Worm (Caenorhabditis elegans): ENCODE measurements around the gene K11D12.13.
A peak's percentile ranks its signal among the peaks of the same experiment; 100 is the strongest.

K11D12.13 gene

DNA sequence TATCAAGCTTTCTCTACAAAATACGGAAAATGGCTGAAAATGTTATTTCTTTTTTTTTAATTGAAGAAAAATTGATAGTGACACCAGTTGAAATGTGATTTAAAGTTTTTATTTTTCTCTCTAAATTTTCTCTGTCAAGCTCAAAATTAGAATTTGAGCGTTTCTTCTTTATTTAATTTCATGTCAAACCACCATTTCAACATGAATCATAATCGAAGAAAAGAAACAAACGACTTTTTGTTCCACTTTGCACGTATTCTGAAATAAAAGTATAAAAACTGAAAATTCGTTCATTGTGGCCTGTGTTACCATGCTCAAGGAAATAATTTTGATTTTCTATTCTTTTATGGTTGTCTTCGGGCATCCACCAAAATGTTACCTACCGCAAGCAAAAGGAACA, at the start of gene K11D12.13:
TSS of gene K11D12.13 (plus strand) at position 301 of the 400 bp plus-strand sequence.
- TF ChIP-seq hif-1 (tag; optimal IDR thresholded peaks at IDR 0.05) (peak in 1 of 2 experiments; percentile 6), nhr-76 (tag; optimal IDR thresholded peaks at IDR 0.05) (no peak)

DNA sequence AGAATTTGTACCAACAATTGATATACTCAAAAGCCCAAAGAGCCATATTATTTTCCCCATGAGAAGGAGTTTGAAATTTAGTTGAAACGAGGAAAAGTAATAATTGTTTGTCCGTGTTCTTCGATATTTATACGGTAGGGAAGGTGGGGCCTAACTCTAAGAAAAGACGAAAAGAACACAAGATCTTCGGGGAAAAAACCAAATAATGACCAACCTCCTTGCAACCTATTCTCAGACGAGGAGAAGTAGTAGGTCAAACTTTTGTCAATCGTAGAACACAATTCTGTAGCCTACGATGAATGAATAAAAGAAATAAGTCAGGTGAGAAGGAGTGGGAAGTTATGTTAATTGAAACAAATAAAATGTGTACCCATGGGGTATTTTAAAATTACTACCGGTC, 46.1 kb upstream of the K11D12.13 start, which contains the start of gene ncx-8:
TSS of gene ncx-8 (minus strand) at position 101 of the 400 bp plus-strand sequence.
- TF ChIP-seq ceh-28 (tag; optimal IDR thresholded peaks at IDR 0.05) (no peak), F10B5.3 (tag; optimal IDR thresholded peaks at IDR 0.05) (no peak), nhr-237 (tag; optimal IDR thresholded peaks at IDR 0.05) (no peak), snpc-4 (tag; optimal IDR thresholded peaks at IDR 0.05) (no peak), zfp-3 (GFP tag; conservative IDR thresholded peaks at IDR 0.05) (no peak), nhr-48 (tag; optimal IDR thresholded peaks at IDR 0.05) (no peak), fos-1 (tag; optimal IDR thresholded peaks at IDR 0.05) (no peak), zag-1 (tag; optimal IDR thresholded peaks at IDR 0.05) (no peak), nhr-28 (tag; optimal IDR thresholded peaks at IDR 0.05) (no peak)

DNA sequence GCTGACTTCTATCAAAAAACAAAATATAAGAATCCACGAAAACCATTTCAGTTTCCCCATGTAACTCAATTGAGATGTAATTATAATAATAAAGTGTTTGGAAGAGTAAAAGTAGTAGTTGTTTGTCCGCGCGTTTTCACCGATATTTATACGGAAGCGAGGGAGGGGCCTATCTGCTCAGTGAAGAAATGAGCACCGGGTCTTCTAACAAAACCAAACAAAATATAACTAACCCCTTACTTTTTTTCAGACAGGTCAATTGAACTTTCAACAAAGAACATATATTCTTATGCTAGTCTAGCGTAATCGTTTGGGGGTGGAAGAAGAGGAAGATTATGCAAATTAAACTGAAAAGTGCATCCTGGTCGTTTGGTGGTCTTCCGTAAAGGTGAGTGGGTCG, 38.0 kb upstream of the K11D12.13 start, which contains the start of gene ncx-9:
TSS of gene ncx-9 (minus strand) at position 101 of the 400 bp plus-strand sequence.
- TF ChIP-seq sdz-12 (GFP tag; optimal IDR thresholded peaks at IDR 0.05) (no peak), madf-5 (GFP tag; IDR thresholded peaks at IDR 0.05) (no peak)

DNA sequence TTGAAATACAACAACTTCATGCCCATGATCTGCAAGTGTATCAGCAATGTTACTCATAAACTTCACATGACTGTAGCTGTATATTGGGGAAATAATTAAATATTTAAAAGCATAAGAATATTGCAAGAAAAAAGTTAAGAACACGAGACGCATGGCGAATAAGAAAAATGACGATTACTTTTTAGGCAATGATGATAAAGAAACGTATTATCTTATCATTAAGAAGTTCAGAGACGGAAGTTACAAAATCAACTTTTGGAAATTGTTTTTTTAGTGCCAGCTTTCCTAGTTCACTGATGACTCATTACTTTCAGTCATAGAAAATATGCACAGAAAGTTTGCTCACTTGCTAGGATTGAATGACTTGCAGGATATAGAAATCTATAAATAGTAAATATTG, 32.8 kb upstream of the K11D12.13 start, which contains the start of gene ugt-7:
TSS of gene ugt-7 (minus strand) at position 161 of the 400 bp plus-strand sequence.
- TF ChIP-seq daf-8 (GFP tag; IDR thresholded peaks at IDR 0.05) (no peak), ceh-20 (GFP tag; IDR thresholded peaks at IDR 0.05) (no peak), pqm-1 (tag; optimal IDR thresholded peaks at IDR 0.05) (peak; percentile 72), duxl-1 (tag; optimal IDR thresholded peaks at IDR 0.05; ENCODE audit: poor library complexity) (no peak), madf-5 (GFP tag; IDR thresholded peaks at IDR 0.05) (no peak), attf-4 (tag; optimal IDR thresholded peaks at IDR 0.05) (no peak), ZK337.2 (GFP tag; IDR thresholded peaks at IDR 0.05) (no peak), dmd-9 (GFP tag; IDR thresholded peaks at IDR 0.05) (no peak), lim-7 (GFP tag; IDR thresholded peaks at IDR 0.05) (no peak), nhr-102 (tag; optimal IDR thresholded peaks at IDR 0.05) (no peak), zfp-3 (GFP tag; conservative IDR thresholded peaks at IDR 0.05) (no peak), ztf-11 (tag; optimal IDR thresholded peaks at IDR 0.05) (no peak), lin-1 (GFP tag; IDR thresholded peaks at IDR 0.05) (no peak), mdl-1 (tag; optimal IDR thresholded peaks at IDR 0.05) (no peak), lin-29 (GFP tag; IDR thresholded peaks at IDR 0.05) (no peak), set-16 (GFP tag; IDR thresholded peaks at IDR 0.05) (no peak), nhr-77 (tag; optimal IDR thresholded peaks at IDR 0.05) (peak; percentile 11), ceh-44 (GFP tag; IDR thresholded peaks at IDR 0.05) (no peak), sdz-12 (GFP tag; optimal IDR thresholded peaks at IDR 0.05) (no peak), F44E2.7 (GFP tag; IDR thresholded peaks at IDR 0.05) (no peak), nhr-28 (tag; optimal IDR thresholded peaks at IDR 0.05) (peak; percentile 42), Y75B8A.6 (GFP tag; IDR thresholded peaks at IDR 0.05) (no peak)

DNA sequence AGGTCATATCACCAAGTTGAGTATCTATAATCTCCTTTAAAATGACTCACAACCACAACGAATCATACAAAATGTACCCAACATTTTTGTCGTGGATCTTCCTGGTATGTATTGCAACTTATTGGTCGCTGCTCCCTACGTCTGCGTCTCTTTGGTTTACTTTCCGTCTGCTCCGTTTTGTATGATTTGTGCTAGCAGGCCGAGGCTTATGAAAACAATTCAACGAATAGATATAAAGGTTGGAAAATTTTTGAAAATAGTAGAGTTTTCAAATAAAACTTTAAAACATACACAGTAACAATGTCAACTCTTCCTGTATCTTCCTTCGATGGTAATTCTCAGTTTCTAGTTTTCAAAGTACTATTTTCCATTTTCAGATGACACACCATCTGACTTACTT, 31.8 kb upstream of the K11D12.13 start, which contains the start of gene srr-8:
TSS of gene srr-8 (plus strand) at position 301 of the 400 bp plus-strand sequence.
- TF ChIP-seq daf-19 (GFP tag; conservative IDR thresholded peaks at IDR 0.05) (no peak), dmd-6 (GFP tag; IDR thresholded peaks at IDR 0.05) (peak; percentile 9; the same call in 1 of the 2 replicates)
